Worm (Caenorhabditis elegans): ENCODE measurements around the gene eef-1B.1.

ce11 chrIII:7956965-7957364, 16.2 kb downstream of the eef-1B.1 start, which contains the start of gene C29E4.9:
- no peak for TF ChIP-seq dao-5 (tag; optimal IDR thresholded peaks at IDR 0.05)
- no peak for TF ChIP-seq W03F9.2 (tag; optimal IDR thresholded peaks at IDR 0.05)
- no peak for TF ChIP-seq him-1 (tag; optimal IDR thresholded peaks at IDR 0.05)
